Worm (Caenorhabditis elegans) whole organism, L3 larva: ENCODE results near the gene puf-12.

Source experiments
- R02D3.7 ChIP-seq: fragments of 150-350 bp; optimal IDR thresholded peaks from 2 replicates; lab custom pipeline; 2014; ENCODE audit warnings: missing biosample characterization, missing genetic modification characterization
- ceh-16 ChIP-seq: sonication (generic microtip); optimal IDR thresholded peaks from 2 replicates; lab custom pipeline; 2017; ENCODE audit warnings: missing biosample characterization, missing genetic modification characterization
- ceh-28 ChIP-seq: fragments of 150-350 bp; optimal IDR thresholded peaks from 2 replicates; lab custom pipeline; 2014; ENCODE audit warnings: missing biosample characterization, missing genetic modification reagents, missing genetic modification characterization
- ceh-82 ChIP-seq: fragments of 150-350 bp; optimal IDR thresholded peaks from 2 replicates; lab custom pipeline; 2014; ENCODE audit warnings: missing biosample characterization, missing genetic modification characterization
- ceh-9 ChIP-seq: sonication (generic microtip); optimal IDR thresholded peaks from 2 replicates; lab custom pipeline; 2018; ENCODE audit warnings: missing biosample characterization, missing genetic modification characterization
- daf-12 ChIP-seq: fragments of 150-350 bp; optimal IDR thresholded peaks from 2 replicates; lab custom pipeline; 2014; ENCODE audit warnings: missing biosample characterization, missing genetic modification reagents, missing genetic modification characterization
- egl-27 ChIP-seq: sonication (generic microtip); optimal IDR thresholded peaks from 4 replicates; lab custom pipeline; 2017; ENCODE audit warnings: missing biosample characterization, missing genetic modification reagents, missing genetic modification characterization
- egl-5 ChIP-seq: fragments of 150-350 bp; optimal IDR thresholded peaks from 2 replicates; lab custom pipeline; 2017; ENCODE audit warnings: missing biosample characterization, missing genetic modification reagents, missing genetic modification characterization, inconsistent platforms
- elt-2 ChIP-seq: sonication (generic microtip); optimal IDR thresholded peaks from 2 replicates; lab custom pipeline; 2016; ENCODE audit warnings: missing genetic modification reagents, mild to moderate bottlenecking, missing genetic modification characterization, missing compliant biosample characterization
- elt-3 ChIP-seq, 3 experiments: fragments of 150-350 bp in 1 of 3; sonication (generic microtip) in 2 of 3; optimal IDR thresholded peaks; 2 replicates in 2 of 3; 4 replicates in 1 of 3; lab custom pipeline; 2014 to 2017; ENCODE audit warnings: missing biosample characterization in 3 of 3, missing genetic modification characterization in 3 of 3
- eor-1 ChIP-seq, 2 experiments: fragments of 150-350 bp; optimal IDR thresholded peaks; 2 replicates each; lab custom pipeline; 2014 to 2018; ENCODE audit warnings: missing biosample characterization in 2 of 2, missing genetic modification characterization in 2 of 2
- fkh-10 ChIP-seq: sonication (generic microtip); optimal IDR thresholded peaks from 2 replicates; lab custom pipeline; 2017; ENCODE audit warnings: missing biosample characterization, missing genetic modification reagents, missing genetic modification characterization
- fkh-2 ChIP-seq: fragments of 150-350 bp; optimal IDR thresholded peaks from 2 replicates; lab custom pipeline; 2014; ENCODE audit warnings: missing biosample characterization, missing genetic modification reagents, missing genetic modification characterization
- fos-1 ChIP-seq: fragments of 150-350 bp; optimal IDR thresholded peaks from 2 replicates; lab custom pipeline; 2014; ENCODE audit warnings: missing biosample characterization, missing genetic modification characterization
- hmg-11 ChIP-seq: sonication (generic microtip); optimal IDR thresholded peaks from 2 replicates; lab custom pipeline; 2016; ENCODE audit warnings: missing genetic modification characterization, missing compliant biosample characterization
- lin-15B ChIP-seq: fragments of 150-350 bp; optimal IDR thresholded peaks from 2 replicates; lab custom pipeline; 2014; ENCODE audit warnings: missing biosample characterization, missing genetic modification characterization
- lin-39 ChIP-seq: fragments of 150-350 bp; optimal IDR thresholded peaks from 2 replicates; lab custom pipeline; 2018; ENCODE audit warnings: missing biosample characterization, missing genetic modification reagents, missing genetic modification characterization
- mdl-1 ChIP-seq: fragments of 150-350 bp; optimal IDR thresholded peaks from 2 replicates; lab custom pipeline; 2014; ENCODE audit warnings: missing biosample characterization, missing genetic modification characterization
- nfya-1 ChIP-seq: sonication (generic microtip); optimal IDR thresholded peaks from 2 replicates; lab custom pipeline; 2017; ENCODE audit warnings: missing genetic modification characterization, mild to moderate bottlenecking, missing compliant biosample characterization, antibody characterized with exemption, moderate library complexity; ENCODE audit not compliant: insufficient read depth
- nhr-11 ChIP-seq: fragments of 150-350 bp; optimal IDR thresholded peaks from 2 replicates; lab custom pipeline; 2014; ENCODE audit warnings: missing biosample characterization, missing genetic modification characterization
- nhr-23 ChIP-seq: fragments of 150-350 bp; optimal IDR thresholded peaks from 2 replicates; lab custom pipeline; 2014; ENCODE audit warnings: missing biosample characterization, missing genetic modification reagents, missing genetic modification characterization
- nhr-25 ChIP-seq: sonication (generic microtip); optimal IDR thresholded peaks from 2 replicates; lab custom pipeline; 2017; ENCODE audit warnings: missing biosample characterization, missing genetic modification characterization
- nhr-28 ChIP-seq: fragments of 150-350 bp; optimal IDR thresholded peaks from 2 replicates; lab custom pipeline; 2014; ENCODE audit warnings: missing biosample characterization, missing genetic modification characterization
- nhr-43 ChIP-seq: sonication (generic microtip); optimal IDR thresholded peaks from 2 replicates; lab custom pipeline; 2016; ENCODE audit warnings: mild to moderate bottlenecking, missing genetic modification characterization, missing compliant biosample characterization; ENCODE audit not compliant: poor library complexity, severe bottlenecking
- nhr-67 ChIP-seq: fragments of 150-350 bp; optimal IDR thresholded peaks from 2 replicates; lab custom pipeline; 2014; ENCODE audit warnings: missing biosample characterization, missing genetic modification characterization
- nhr-76 ChIP-seq: fragments of 150-350 bp; sonication (generic microtip); optimal IDR thresholded peaks from 5 replicates; lab custom pipeline; 2014; ENCODE audit warnings: missing biosample characterization, missing genetic modification characterization
- nhr-77 ChIP-seq: fragments of 150-350 bp; optimal IDR thresholded peaks from 2 replicates; lab custom pipeline; 2014; ENCODE audit warnings: missing biosample characterization, missing genetic modification characterization
- pha-4 ChIP-seq: fragments of 150-350 bp; optimal IDR thresholded peaks from 2 replicates; lab custom pipeline; 2014; ENCODE audit warnings: missing biosample characterization, missing genetic modification reagents, missing genetic modification characterization
- pqm-1 ChIP-seq: fragments of 150-350 bp; optimal IDR thresholded peaks from 2 replicates; lab custom pipeline; 2017; ENCODE audit warnings: missing biosample characterization, missing genetic modification characterization, inconsistent platforms
- skn-1 ChIP-seq: fragments of 150-350 bp; optimal IDR thresholded peaks from 2 replicates; lab custom pipeline; 2014; ENCODE audit warnings: missing biosample characterization, missing genetic modification characterization
- unc-39 ChIP-seq: sonication (generic microtip); optimal IDR thresholded peaks from 4 replicates; lab custom pipeline; 2017; ENCODE audit warnings: missing biosample characterization, missing genetic modification characterization
- unc-62 ChIP-seq: fragments of 150-350 bp; sonication (generic microtip); optimal IDR thresholded peaks from 4 replicates; lab custom pipeline; 2014; ENCODE audit warnings: missing biosample characterization, missing genetic modification reagents, missing genetic modification characterization
- zag-1 ChIP-seq: fragments of 150-350 bp; optimal IDR thresholded peaks from 2 replicates; lab custom pipeline; 2014; ENCODE audit warnings: missing biosample characterization, missing genetic modification characterization
- ztf-11 ChIP-seq: fragments of 150-350 bp; optimal IDR thresholded peaks from 2 replicates; lab custom pipeline; 2014; ENCODE audit warnings: missing biosample characterization, missing genetic modification characterization
- ztf-4 ChIP-seq: fragments of 150-350 bp; optimal IDR thresholded peaks from 2 replicates; lab custom pipeline; 2014; ENCODE audit warnings: missing biosample characterization, missing genetic modification characterization

The puf-12 gene

DNA sequence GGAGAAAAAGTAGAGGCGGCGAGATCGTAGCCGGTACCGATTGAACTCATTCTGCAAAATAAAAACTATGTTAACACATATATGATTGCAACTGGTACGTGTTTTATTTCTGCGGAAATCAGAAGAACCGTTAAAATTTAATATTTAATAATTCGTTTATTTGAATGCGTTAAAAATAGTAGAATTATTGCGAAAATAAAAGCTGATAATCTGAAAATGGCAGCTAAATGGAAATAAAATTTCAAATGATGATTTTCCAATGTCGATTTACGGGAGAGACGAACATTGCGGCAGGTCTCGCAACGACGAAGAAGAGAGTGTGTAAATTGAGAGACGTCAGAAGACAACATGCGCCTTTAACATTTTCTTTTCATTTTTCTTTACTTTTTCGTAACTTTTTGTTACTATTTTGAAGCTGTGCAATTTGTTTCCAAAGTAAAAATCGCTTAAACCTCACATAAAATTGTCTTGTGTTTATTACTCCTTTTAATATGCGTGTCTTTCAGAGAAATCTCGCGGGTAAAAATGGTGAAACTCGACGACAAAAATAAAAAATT is at the start of gene puf-12, which contains the start of gene pas-7:
Gene puf-12, plus strand, starts transcription at position 507 of the 557 bp plus-strand sequence.
Gene pas-7, minus strand, starts transcription at position 51 of the 557 bp plus-strand sequence.
- TF ChIP-seq lin-39 (no peak), lin-15B (tag; lab: Kevin White, UChicago) (peak; percentile 61), daf-12 (no peak), eor-1 (tag; optimal IDR thresholded peaks at IDR 0.05; lab: Kevin White, UChicago) (no peak), nhr-23 (tag; lab: Kevin White, UChicago) (peak; percentile 32), pha-4 (tag; lab: Kevin White, UChicago) (peak; percentile 70), skn-1 (tag; lab: Kevin White, UChicago) (peak; percentile 97), unc-39 (tag; lab: Kevin White, UChicago) (no peak), ceh-28 (no peak), R02D3.7 (peak; percentile 62), elt-2 (tag; lab: Kevin White, UChicago) (peak; percentile 6), ceh-16 (tag; lab: Kevin White, UChicago) (no peak), nfya-1 (tag; lab: Kevin White, UChicago) (peak; percentile 75)
- TF ChIP-seq, all 47 proteins: peak for 7

DNA sequence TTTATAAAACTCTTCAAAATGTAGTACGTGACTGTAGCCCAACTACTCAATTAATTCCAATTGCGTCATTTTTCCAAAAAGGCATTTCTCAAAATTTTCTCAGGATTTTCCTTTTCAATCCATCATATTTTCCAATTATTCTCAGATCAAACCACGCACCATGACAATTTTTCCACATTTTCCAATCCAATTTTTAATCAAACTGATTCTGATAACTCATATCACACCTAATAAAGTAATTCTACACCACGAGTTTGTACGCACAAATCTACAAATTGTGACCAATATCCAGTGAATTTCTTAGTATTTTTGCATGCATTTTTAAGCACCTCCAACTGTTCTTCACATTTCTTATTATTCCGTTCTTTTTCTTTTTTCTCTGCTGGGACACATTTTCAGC is 48.6 kb upstream of the puf-12 start:
- TF ChIP-seq nhr-11 (tag; lab: Kevin White, UChicago), result peak; percentile 91
- no peak for TF ChIP-seq ztf-4

DNA sequence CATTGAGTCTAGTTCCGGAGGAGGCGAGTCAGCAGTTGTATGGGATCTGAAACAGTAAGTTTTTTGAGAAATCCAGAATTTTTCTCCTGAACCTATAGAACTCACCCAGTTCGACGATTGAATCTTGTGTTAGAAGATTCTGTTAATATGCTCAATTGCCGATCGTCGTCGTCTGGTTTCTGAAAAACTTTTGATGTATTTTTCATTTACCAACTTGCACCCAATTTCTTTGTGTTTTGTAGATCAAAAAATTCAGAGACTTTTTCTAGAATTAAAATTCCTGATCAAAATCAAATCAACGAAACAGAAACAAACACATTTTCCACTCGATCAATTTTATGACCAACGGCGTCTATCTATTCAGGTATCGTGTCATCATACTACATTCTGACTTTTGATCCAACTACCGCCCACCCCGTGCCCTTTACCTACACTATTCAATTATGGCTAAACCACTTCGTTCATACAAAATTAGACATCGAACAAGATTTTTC is 43.5 kb upstream of the puf-12 start, which contains the start of gene C18D1.2:
Gene C18D1.2, plus strand, starts transcription at position 444 of the 494 bp plus-strand sequence.
- TF ChIP-seq hmg-11, result no peak
- no peak for TF ChIP-seq daf-12
- no peak for TF ChIP-seq zag-1 (tag; lab: Kevin White, UChicago)
- TF ChIP-seq fos-1 (tag; lab: Kevin White, UChicago), result no peak
- no peak for TF ChIP-seq egl-5 (tag; lab: Kevin White, UChicago)
- no peak for TF ChIP-seq pqm-1
- TF ChIP-seq R02D3.7, result no peak
- TF ChIP-seq ceh-9 (tag; lab: Kevin White, UChicago), result no peak
- TF ChIP-seq lin-39, result no peak
- TF ChIP-seq nhr-28 (tag; lab: Kevin White, UChicago), result no peak
- no peak for TF ChIP-seq fkh-2 (tag; lab: Kevin White, UChicago)

DNA sequence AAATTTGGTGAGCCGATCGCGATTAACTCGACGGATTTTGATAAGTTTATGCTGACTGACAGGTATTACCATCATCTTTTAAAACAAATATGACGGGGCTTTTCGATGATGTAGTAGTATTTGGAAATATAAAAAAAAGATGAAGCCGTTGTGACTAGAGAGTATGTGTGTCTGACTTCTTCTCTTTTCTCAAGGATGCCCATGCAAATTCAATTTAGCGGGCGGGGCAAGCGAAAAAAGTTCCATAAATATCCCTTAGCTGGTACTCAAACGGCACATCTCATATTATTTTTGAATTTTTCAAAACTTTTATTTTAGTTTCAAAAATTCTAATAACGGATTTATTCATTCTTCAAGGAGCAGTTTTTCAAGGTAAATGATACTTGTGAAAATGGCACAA is 39.6 kb upstream of the puf-12 start, which contains the start of gene stg-1:
Gene stg-1, minus strand, starts transcription at position 153 of the 400 bp plus-strand sequence.
- no peak for TF ChIP-seq nfya-1 (tag; lab: Kevin White, UChicago)
- no peak for TF ChIP-seq egl-27
- no peak for TF ChIP-seq elt-3 (tag; optimal IDR thresholded peaks at IDR 0.05; lab: Kevin White, UChicago)
- no peak for TF ChIP-seq hmg-11
- no peak for TF ChIP-seq nhr-23 (tag; lab: Kevin White, UChicago)
- TF ChIP-seq nhr-67 (tag; lab: Kevin White, UChicago), result no peak
- no peak for TF ChIP-seq nhr-25 (tag; lab: Kevin White, UChicago)
- TF ChIP-seq fkh-10 (GFP tag; lab: Kevin White, UChicago), result no peak
- no peak for TF ChIP-seq unc-62 (GFP tag; lab: Kevin White, UChicago)
- TF ChIP-seq nhr-11 (tag; lab: Kevin White, UChicago), result no peak
- TF ChIP-seq unc-39 (tag; lab: Kevin White, UChicago), result no peak
- TF ChIP-seq ceh-28, result no peak
- TF ChIP-seq fkh-2 (tag; lab: Kevin White, UChicago), result no peak
- TF ChIP-seq lin-15B (tag; lab: Kevin White, UChicago), result no peak
- no peak for TF ChIP-seq daf-12
- TF ChIP-seq nhr-76 (tag; lab: Kevin White, UChicago), result no peak
- TF ChIP-seq R02D3.7, result no peak
- TF ChIP-seq ceh-82 (tag; lab: Kevin White, UChicago), result no peak

DNA sequence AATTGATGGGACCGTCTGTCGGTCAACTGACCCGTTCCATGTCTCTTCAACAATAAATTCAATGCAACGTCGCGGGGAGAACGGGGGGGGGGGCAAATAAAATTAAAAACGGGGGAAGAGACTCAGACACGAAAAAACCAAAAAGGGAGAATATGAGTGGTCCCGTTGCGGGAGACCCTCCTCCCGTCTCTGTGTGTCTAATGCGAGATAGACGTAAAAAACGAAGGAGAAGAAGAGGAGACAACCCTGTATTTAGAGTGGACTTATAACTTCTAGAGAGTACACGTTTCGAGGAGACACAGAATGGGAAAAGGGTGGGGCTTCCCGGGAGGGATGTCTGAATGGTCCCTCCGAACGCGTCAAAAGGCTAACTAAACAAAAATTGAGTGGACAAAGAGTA is 34.6 kb upstream of the puf-12 start:
- TF ChIP-seq lin-15B (tag; lab: Kevin White, UChicago) (no peak), nhr-76 (tag; lab: Kevin White, UChicago) (no peak), mdl-1 (no peak), ztf-11 (no peak), nhr-43 (tag; lab: Kevin White, UChicago) (no peak), elt-3 (tag; optimal IDR thresholded peaks at IDR 0.05; lab: Kevin White, UChicago) (no peak), nhr-77 (tag; lab: Kevin White, UChicago) (no peak), hmg-11 (no peak)
